Fruit fly (Drosophila melanogaster) whole organism: Measurements from ENCODE around the gene eIF3g1.

Experiments
- CG8478 ChIP-seq: fragments of >200 bp; optimal IDR thresholded peaks from 2 replicates; lab custom pipeline; 2018; ENCODE audit warnings: inconsistent platforms
- Dll ChIP-seq: fragments of >200 bp; optimal IDR thresholded peaks from 2 replicates; lab custom pipeline; 2017
- EcR ChIP-seq, 2 experiments: fragments of >200 bp; optimal IDR thresholded peaks; 2 replicates each; lab custom pipeline; 2017; ENCODE audit warnings: missing biosample characterization in 2 of 2, missing genetic modification characterization in 2 of 2, missing genetic modification reagents in 2 of 2
- psq ChIP-seq: fragments of >200 bp; optimal IDR thresholded peaks from 2 replicates; lab custom pipeline; 2017
- usp ChIP-seq: fragments of >200 bp; optimal IDR thresholded peaks from 2 replicates; lab custom pipeline; 2017; ENCODE audit warnings: missing biosample characterization, missing genetic modification characterization, mixed read lengths

DNA sequence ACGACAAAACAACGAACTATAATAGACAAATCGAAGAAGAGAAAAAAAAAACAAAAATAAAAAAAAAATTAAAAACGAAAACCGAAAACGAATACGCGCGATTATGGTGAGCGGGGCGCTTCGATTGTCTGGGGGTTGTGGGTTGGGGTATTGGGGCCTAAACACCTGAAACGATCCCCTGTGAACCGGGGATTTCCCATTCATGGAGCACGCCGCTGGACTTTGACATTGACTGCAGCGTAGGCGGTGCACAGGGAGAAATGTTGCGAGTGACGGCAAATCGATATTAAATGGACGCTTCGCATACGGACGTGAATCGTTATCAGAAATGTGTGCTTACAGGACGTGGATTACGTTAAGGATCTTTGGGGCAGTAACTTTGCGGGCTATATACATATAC lies 17.9 kb downstream of the eIF3g1 start:
- TF ChIP-seq usp (no peak), CG8478 (lab: Kevin White, UChicago) (no peak), psq (lab: Kevin White, UChicago) (no peak), EcR (GFP tag; optimal IDR thresholded peaks at IDR 0.05; lab: Kevin White, UChicago) (no peak), Dll (no peak)
